Worm (Caenorhabditis elegans) whole organism, L1 larva: ENCODE data around the gene nadk-2.

Source experiments
- aha-1 ChIP-seq: fragments of 150-350 bp; optimal IDR thresholded peaks from 2 replicates; lab custom pipeline; 2014; ENCODE audit warnings: missing biosample characterization, missing genetic modification characterization
- ceh-82 ChIP-seq, 3 experiments: fragments of 150-350 bp in 1 of 3; sonication (generic microtip) in 2 of 3; optimal IDR thresholded peaks; 2 replicates each; lab custom pipeline; 2014 to 2017; ENCODE audit warnings: missing biosample characterization in 3 of 3, missing genetic modification characterization in 3 of 3
- dpl-1 ChIP-seq, 3 experiments: fragments of 150-350 bp in 2 of 3; sonication (generic microtip) in 1 of 3; optimal IDR thresholded peaks; 2 replicates each; lab custom pipeline; 2014 to 2017; ENCODE audit warnings: missing biosample characterization in 3 of 3, missing genetic modification characterization in 3 of 3, missing genetic modification reagents in 3 of 3
- egl-13 ChIP-seq: sonication (generic microtip); optimal IDR thresholded peaks from 2 replicates; lab custom pipeline; 2016; ENCODE audit warnings: missing genotype, missing genetic modification reagents, missing genetic modification characterization, missing compliant biosample characterization
- fkh-10 ChIP-seq: sonication (generic microtip); optimal IDR thresholded peaks from 2 replicates; lab custom pipeline; 2017; ENCODE audit warnings: missing biosample characterization, missing genetic modification reagents, missing genetic modification characterization
- lin-13 ChIP-seq: fragments of 150-350 bp; optimal IDR thresholded peaks from 2 replicates; lab custom pipeline; 2014; ENCODE audit warnings: missing biosample characterization, missing genetic modification reagents, missing genetic modification characterization
- mep-1 ChIP-seq: fragments of 150-350 bp; optimal IDR thresholded peaks from 2 replicates; lab custom pipeline; 2014; ENCODE audit warnings: missing biosample characterization, missing genetic modification characterization
- nhr-11 ChIP-seq: fragments of 150-350 bp; optimal IDR thresholded peaks from 2 replicates; lab custom pipeline; 2014; ENCODE audit warnings: missing biosample characterization, missing genetic modification characterization

DNA sequence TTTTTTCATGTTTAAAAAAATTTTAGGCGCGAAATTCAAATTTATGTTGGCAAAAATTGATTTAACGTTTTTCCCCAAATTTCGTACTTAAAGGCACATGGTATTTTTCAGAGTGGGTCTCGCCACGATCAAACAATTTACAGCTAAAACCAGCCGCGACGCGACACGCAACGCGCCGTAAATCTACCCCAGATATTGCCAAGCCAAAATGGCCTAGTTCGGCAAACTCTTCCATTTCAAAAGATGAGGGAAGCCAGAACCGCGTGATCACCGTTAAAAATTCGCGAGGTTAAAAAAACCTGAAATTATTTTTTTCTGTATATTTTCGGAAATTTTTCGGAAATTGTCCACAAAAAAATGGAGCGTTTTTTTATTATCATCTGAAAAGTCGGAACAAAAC is 10.5 kb downstream of the nadk-2 start:
- no peak for TF ChIP-seq aha-1 (tag; lab: Kevin White, UChicago)
- no peak for TF ChIP-seq dpl-1 (GFP tag; optimal IDR thresholded peaks at IDR 0.05; lab: Kevin White, UChicago)
- no peak for TF ChIP-seq lin-13 (GFP tag; lab: Kevin White, UChicago)
- no peak for TF ChIP-seq nhr-11
- TF ChIP-seq ceh-82 (tag; optimal IDR thresholded peaks at IDR 0.05; lab: Kevin White, UChicago) = no peak
- no peak for TF ChIP-seq fkh-10 (GFP tag; lab: Kevin White, UChicago)
- no peak for TF ChIP-seq egl-13 (tag; lab: Kevin White, UChicago)
- no peak for TF ChIP-seq mep-1 (tag; lab: Kevin White, UChicago)
